Worm (Caenorhabditis elegans) whole organism, L1 larva: ENCODE data around the gene ins-31.
"Not testable (repeated sequence)": the region's sequence is repeated elsewhere in the genome, so short reads cannot be mapped to it uniquely, and the experiment has no call there.

Experiments
- C34B4.2 ChIP-seq: sonication (generic microtip); optimal IDR thresholded peaks from 2 replicates; lab custom pipeline; 2017; ENCODE audit warnings: mild to moderate bottlenecking, missing genetic modification characterization, missing compliant biosample characterization
- F16B12.6 ChIP-seq: fragments of 150-350 bp; optimal IDR thresholded peaks from 2 replicates; lab custom pipeline; 2014; ENCODE audit warnings: missing biosample characterization, missing genetic modification characterization
- ceh-63 ChIP-seq: fragments of 200-800 bp; sonication (Bioruptor generic); optimal IDR thresholded peaks from 2 replicates; lab custom pipeline; 2018; ENCODE audit warnings: mild to moderate bottlenecking, missing genetic modification characterization, missing compliant biosample characterization
- ceh-88 ChIP-seq: fragments of 200-800 bp; sonication (Bioruptor generic); IDR thresholded peaks from 2 replicates; pipeline ENCODE4 v1.3.6; 2022; ENCODE audit warnings: missing genetic modification characterization, missing compliant biosample characterization
- ceh-90 ChIP-seq: sonication (generic microtip); optimal IDR thresholded peaks from 2 replicates; lab custom pipeline; 2016; ENCODE audit warnings: missing genetic modification characterization, missing compliant biosample characterization
- ces-1 ChIP-seq: fragments of 150-350 bp; optimal IDR thresholded peaks from 2 replicates; lab custom pipeline; 2014; ENCODE audit warnings: missing biosample characterization, missing genetic modification reagents, missing genetic modification characterization
- dsc-1 ChIP-seq: sonication (generic microtip); optimal IDR thresholded peaks from 2 replicates; lab custom pipeline; 2016; ENCODE audit warnings: mild to moderate bottlenecking, missing genetic modification characterization, missing compliant biosample characterization
- efl-1 ChIP-seq, 4 experiments: fragments of 150-350 bp; optimal IDR thresholded peaks in 3 of 4; peaks in 1 of 4; 1 replicate in 1 of 4; 2 replicates in 3 of 4; lab custom pipeline; 2014; ENCODE audit warnings: missing biosample characterization in 2 of 4, missing genetic modification characterization in 2 of 4, missing genetic modification reagents in 2 of 4
- egl-27 ChIP-seq, 2 experiments: fragments of 150-350 bp in 1 of 2; sonication (generic microtip); optimal IDR thresholded peaks; 3 replicates each; lab custom pipeline; 2017 to 2018; ENCODE audit warnings: missing biosample characterization in 2 of 2, missing genetic modification characterization in 2 of 2, missing genetic modification reagents in 2 of 2
- elt-2 ChIP-seq: sonication (generic microtip); optimal IDR thresholded peaks from 2 replicates; lab custom pipeline; 2016; ENCODE audit warnings: missing genetic modification characterization, mild to moderate bottlenecking, inconsistent platforms, missing compliant biosample characterization, missing genetic modification reagents
- hlh-17 ChIP-seq: fragments of 200-800 bp; sonication (Bioruptor generic); optimal IDR thresholded peaks from 2 replicates; lab custom pipeline; 2018; ENCODE audit warnings: missing genetic modification characterization, mild to moderate bottlenecking, missing compliant biosample characterization, moderate library complexity, borderline replicate concordance
- hlh-4 ChIP-seq: sonication (generic microtip); optimal IDR thresholded peaks from 2 replicates; lab custom pipeline; 2016; ENCODE audit warnings: mild to moderate bottlenecking, missing genetic modification characterization, missing compliant biosample characterization
- isw-1 ChIP-seq: fragments of 200-800 bp; sonication (Bioruptor generic); IDR thresholded peaks from 2 replicates; pipeline ENCODE4 v1.3.6; 2022; ENCODE audit warnings: missing genetic modification characterization, missing compliant biosample characterization
- jun-1 ChIP-seq: fragments of 150-350 bp; optimal IDR thresholded peaks from 2 replicates; lab custom pipeline; 2014; ENCODE audit warnings: missing biosample characterization, missing genetic modification reagents, missing genetic modification characterization
- lsy-2 ChIP-seq, 2 experiments: fragments of 150-350 bp; optimal IDR thresholded peaks; 2 replicates each; lab custom pipeline; 2014; ENCODE audit warnings: missing biosample characterization in 2 of 2, missing genetic modification characterization in 2 of 2
- mef-2 ChIP-seq: fragments of 150-350 bp; optimal IDR thresholded peaks from 2 replicates; lab custom pipeline; 2014; ENCODE audit warnings: missing biosample characterization, missing genetic modification characterization
- nhr-11 ChIP-seq: fragments of 150-350 bp; optimal IDR thresholded peaks from 2 replicates; lab custom pipeline; 2014; ENCODE audit warnings: missing biosample characterization, missing genetic modification characterization
- nhr-12 ChIP-seq: sonication (generic microtip); optimal IDR thresholded peaks from 2 replicates; lab custom pipeline; 2017; ENCODE audit warnings: missing biosample characterization, missing genetic modification characterization
- nhr-19 ChIP-seq: fragments of 200-800 bp; sonication (Bioruptor generic); conservative IDR thresholded peaks from 2 replicates; pipeline ENCODE4 v1.3.6; 2022; ENCODE audit warnings: missing genetic modification characterization, missing compliant biosample characterization
- nhr-20 ChIP-seq: sonication (generic microtip); optimal IDR thresholded peaks from 2 replicates; lab custom pipeline; 2016; ENCODE audit warnings: mild to moderate bottlenecking, missing genetic modification characterization, missing compliant biosample characterization
- nhr-237 ChIP-seq: fragments of 150-350 bp; optimal IDR thresholded peaks from 2 replicates; lab custom pipeline; 2014; ENCODE audit warnings: missing biosample characterization, missing genetic modification characterization
- nhr-77 ChIP-seq: fragments of 150-350 bp; optimal IDR thresholded peaks from 2 replicates; lab custom pipeline; 2014; ENCODE audit warnings: missing biosample characterization, missing genetic modification characterization
- nhr-84 ChIP-seq: sonication (generic microtip); optimal IDR thresholded peaks from 2 replicates; lab custom pipeline; 2017; ENCODE audit warnings: missing biosample characterization, missing genetic modification characterization
- nhr-85 ChIP-seq: sonication (generic microtip); peaks from one replicate; lab custom pipeline; 2016; ENCODE audit warnings: missing genetic modification characterization, inconsistent platforms, missing compliant biosample characterization
- pax-3 ChIP-seq: fragments of 200-800 bp; sonication (Bioruptor generic); optimal IDR thresholded peaks from 2 replicates; lab custom pipeline; 2018; ENCODE audit warnings: mild to moderate bottlenecking, missing genetic modification characterization, moderate library complexity, missing compliant biosample characterization
- pqm-1 ChIP-seq: sonication (generic microtip); optimal IDR thresholded peaks from 3 replicates; lab custom pipeline; 2017; ENCODE audit warnings: missing biosample characterization, missing genetic modification characterization
- sox-4 ChIP-seq: sonication (generic microtip); optimal IDR thresholded peaks from 2 replicates; lab custom pipeline; 2016; ENCODE audit warnings: missing genetic modification characterization, missing compliant biosample characterization
- tlp-1 ChIP-seq: fragments of 150-350 bp; optimal IDR thresholded peaks from 2 replicates; lab custom pipeline; 2014; ENCODE audit warnings: missing biosample characterization, missing genetic modification characterization
- unc-86 ChIP-seq: sonication (generic microtip); optimal IDR thresholded peaks from 2 replicates; lab custom pipeline; 2016; ENCODE audit warnings: missing genetic modification characterization, missing compliant biosample characterization
- unc-98 ChIP-seq: fragments of 200-800 bp; sonication (Bioruptor generic); IDR thresholded peaks from 2 replicates; pipeline ENCODE4 v1.3.6; 2022; ENCODE audit warnings: missing genetic modification characterization, missing compliant biosample characterization
- vab-15 ChIP-seq: sonication (generic microtip); optimal IDR thresholded peaks from 2 replicates; lab custom pipeline; 2017; ENCODE audit warnings: missing genotype, mild to moderate bottlenecking, missing genetic modification characterization, missing compliant biosample characterization
- xbp-1 ChIP-seq: sonication (generic microtip); optimal IDR thresholded peaks from 2 replicates; lab custom pipeline; 2016; ENCODE audit warnings: missing genetic modification characterization, missing compliant biosample characterization
- ztf-4 ChIP-seq: fragments of 150-350 bp; optimal IDR thresholded peaks from 2 replicates; lab custom pipeline; 2014; ENCODE audit warnings: missing biosample characterization, missing genetic modification characterization

The ins-31 gene

ce11 chrII:3126741-3127140, at the start of gene ins-31:
ins-31 (plus strand) TSS chrII:3127041.
- not testable (repeated sequence) for TF ChIP-seq nhr-77, nhr-85, nhr-12 (tag; lab: Kevin White, UChicago)

- TF ChIP-seq mef-2 (tag; lab: Kevin White, UChicago) (no peak), hlh-17 (GFP tag; lab: Kevin White, UChicago) (no peak), lsy-2 (tag; optimal IDR thresholded peaks at IDR 0.05; lab: Kevin White, UChicago) (no peak), pqm-1 (tag; lab: Kevin White, UChicago) (no peak), unc-86 (tag; lab: Kevin White, UChicago) (no peak), xbp-1 (tag; lab: Kevin White, UChicago) (no peak), vab-15 (tag; lab: Kevin White, UChicago) (no peak), ceh-88 (GFP tag; lab: Robert Waterston, UW) (no peak), dsc-1 (no peak), unc-98 (no peak), nhr-20 (tag; lab: Kevin White, UChicago) (no peak), nhr-19 (no peak), elt-2 (no peak), nhr-84 (tag; lab: Kevin White, UChicago) (no peak), jun-1 (no peak), nhr-11 (tag; lab: Kevin White, UChicago) (no peak), isw-1 (no peak), ceh-63 (GFP tag; lab: Kevin White, UChicago) (no peak)
- TF ChIP-seq, all 84 proteins: peak for 0
Measured at ce11 chrII:3078496-3078895, 48.3 kb upstream of the ins-31 start, which contains the start of gene copb-1. copb-1 (plus strand) TSS chrII:3078796.

- TF ChIP-seq efl-1 (optimal IDR thresholded peaks at IDR 0.05; lab: Kevin White, UChicago), result no peak
- TF ChIP-seq efl-1 (GFP tag; optimal IDR thresholded peaks at IDR 0.05 in 1 of 2; lab: Kevin White, UChicago), result peak in 1 of 2 experiments; percentile 27
- TF ChIP-seq pax-3 (tag; lab: Kevin White, UChicago), result no peak
Measured at ce11 chrII:3087134-3087533, 39.7 kb upstream of the ins-31 start.

ce11 chrII:3091268-3091667, 35.6 kb upstream of the ins-31 start, which contains the start of gene srg-21:
srg-21 (minus strand) TSS chrII:3091368.
- TF ChIP-seq unc-98 (no peak), efl-1 (optimal IDR thresholded peaks at IDR 0.05; lab: Kevin White, UChicago) (no peak), efl-1 (GFP tag; optimal IDR thresholded peaks at IDR 0.05 in 1 of 2; lab: Kevin White, UChicago) (peak in 1 of 2 experiments; percentile 4)

ce11 chrII:3093352-3093751, 33.5 kb upstream of the ins-31 start, which contains the start of gene srg-22:
srg-22 (minus strand) TSS chrII:3093452.
- peak; percentile 7 for TF ChIP-seq hlh-4 (tag; lab: Kevin White, UChicago)
- TF ChIP-seq C34B4.2, result no peak

- TF ChIP-seq hlh-17 (GFP tag; lab: Kevin White, UChicago) (no peak), nhr-77 (tag; lab: Kevin White, UChicago) (no peak), ztf-4 (no peak), sox-4 (tag; lab: Kevin White, UChicago) (no peak), tlp-1 (tag; lab: Kevin White, UChicago) (no peak), ceh-90 (tag; lab: Kevin White, UChicago) (no peak), elt-2 (no peak), F16B12.6 (tag; lab: Kevin White, UChicago) (no peak), nhr-237 (tag; lab: Kevin White, UChicago) (no peak), ces-1 (GFP tag; lab: Kevin White, UChicago) (no peak), isw-1 (no peak), egl-27 (tag; optimal IDR thresholded peaks at IDR 0.05; lab: Kevin White, UChicago) (no peak)
- TF ChIP-seq, all 84 proteins: peak for 0
Measured at ce11 chrII:3096060-3096459, 30.8 kb upstream of the ins-31 start, which contains the start of gene srg-23. srg-23 (minus strand) TSS chrII:3096160.
